Worm (Caenorhabditis elegans): ENCODE measurements around the gene metl-6.

ce11 chrIII:3874492-3874891 is 47.0 kb downstream of the metl-6 start:
- TF ChIP-seq fos-1 (tag; optimal IDR thresholded peaks at IDR 0.05) (no peak), eor-1 (tag; optimal IDR thresholded peaks at IDR 0.05) (no peak), elt-3 (tag; optimal IDR thresholded peaks at IDR 0.05) (no peak), R02D3.7 (tag; optimal IDR thresholded peaks at IDR 0.05) (no peak), jun-1 (tag; optimal IDR thresholded peaks at IDR 0.05) (no peak), nhr-76 (tag; optimal IDR thresholded peaks at IDR 0.05) (no peak), nhr-25 (tag; optimal IDR thresholded peaks at IDR 0.05) (peak; percentile 69), skn-1 (tag; optimal IDR thresholded peaks at IDR 0.05) (no peak), unc-39 (tag; optimal IDR thresholded peaks at IDR 0.05) (no peak), tbx-2 (tag; optimal IDR thresholded peaks at IDR 0.05) (no peak), ama-1 (optimal IDR thresholded peaks at IDR 0.05) (no peak)
